Worm (Caenorhabditis elegans) whole organism, L4/young adult: Measurements from ENCODE around the gene sre-28.

Experiments used
- W03F9.2 ChIP-seq: fragments of 150-350 bp; optimal IDR thresholded peaks from 2 replicates; lab custom pipeline; 2014; ENCODE audit warnings: missing biosample characterization, missing genetic modification characterization
- dao-5 ChIP-seq: sonication (generic microtip); optimal IDR thresholded peaks from 2 replicates; lab custom pipeline; 2016; ENCODE audit warnings: missing genotype, missing genetic modification characterization, moderate library complexity, missing compliant biosample characterization
- him-1 ChIP-seq: sonication (generic microtip); optimal IDR thresholded peaks from 2 replicates; lab custom pipeline; 2016; ENCODE audit warnings: missing genotype, missing genetic modification reagents, missing genetic modification characterization, missing compliant biosample characterization

The sre-28 gene

DNA sequence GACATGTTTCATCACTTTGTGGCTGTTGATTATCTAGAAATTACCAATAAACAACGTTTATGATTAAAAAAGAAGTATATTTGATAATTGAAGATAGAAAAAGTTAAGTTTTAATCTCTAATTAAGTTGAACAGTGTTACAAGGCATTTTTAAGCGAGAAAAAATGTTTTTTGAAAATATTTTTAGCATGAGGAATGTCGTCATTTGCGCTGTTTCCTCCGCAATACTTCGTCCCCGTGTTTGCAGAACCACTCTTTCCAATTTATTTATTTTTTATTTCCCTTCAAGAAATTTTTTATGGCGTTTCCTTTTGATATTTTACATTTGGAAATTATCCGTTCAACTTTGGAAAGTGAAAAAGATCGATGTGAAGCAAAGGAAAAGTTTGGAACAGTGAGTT is 47.4 kb downstream of the sre-28 start, which contains the start of the genes rde-1 and trpp-6:
rde-1 (minus strand) TSS at position 33 of the 400 bp plus-strand sequence.
trpp-6 (plus strand) TSS at position 286 of the 400 bp plus-strand sequence.
- TF ChIP-seq dao-5 (tag; lab: Kevin White, UChicago) (no peak), W03F9.2 (no peak), him-1 (tag; lab: Kevin White, UChicago) (no peak)
